Worm (Caenorhabditis elegans): Measurements from ENCODE around the gene twk-36.

The twk-36 gene

ce11 chrV:17746959-17747358, at the start of gene twk-36:
Gene twk-36 (minus strand): TSS chrV:17747059.
- TF ChIP-seq nhr-11 (tag; optimal IDR thresholded peaks at IDR 0.05) (no peak), sea-2 (GFP tag; optimal IDR thresholded peaks at IDR 0.05) (no peak), ZK546.5 (tag; optimal IDR thresholded peaks at IDR 0.05) (no peak), nfya-1 (tag; optimal IDR thresholded peaks at IDR 0.05; ENCODE audit: insufficient read depth) (no peak), nhr-12 (tag; optimal IDR thresholded peaks at IDR 0.05) (no peak), aly-2 (tag; optimal IDR thresholded peaks at IDR 0.05) (no peak), nhr-76 (tag; optimal IDR thresholded peaks at IDR 0.05) (no peak), fkh-2 (tag; optimal IDR thresholded peaks at IDR 0.05) (no peak), nhr-28 (tag; optimal IDR thresholded peaks at IDR 0.05) (no peak)

DNA sequence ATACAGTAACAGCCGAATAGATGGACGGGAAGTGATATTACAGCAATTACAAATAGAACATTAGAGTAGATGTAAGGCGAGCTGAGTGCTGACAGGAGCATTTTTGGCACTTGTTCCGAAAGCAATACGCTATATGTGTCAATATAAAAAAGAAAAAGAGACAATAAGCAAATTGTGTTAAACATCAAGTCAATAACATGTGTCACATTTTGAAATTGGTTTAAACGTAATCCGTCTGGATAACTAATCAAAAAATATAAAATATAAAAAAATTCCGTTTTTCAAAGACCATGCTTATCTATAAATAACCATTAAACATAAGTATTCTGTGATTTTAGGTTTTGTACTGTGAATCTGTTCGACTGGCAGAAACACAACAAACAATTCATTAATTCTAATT, 48.8 kb upstream of the twk-36 start, which contains the start of gene srh-288:
Gene srh-288, minus strand, starts transcription at position 101 of the 400 bp plus-strand sequence.
- TF ChIP-seq lsy-12 (tag; optimal IDR thresholded peaks at IDR 0.05) = no peak
- no peak for TF ChIP-seq mdl-1 (tag; optimal IDR thresholded peaks at IDR 0.05)
- TF ChIP-seq ceh-82 (tag; optimal IDR thresholded peaks at IDR 0.05) = no peak
- no peak for TF ChIP-seq nhr-11 (tag; optimal IDR thresholded peaks at IDR 0.05)
- no peak for TF ChIP-seq eor-1 (tag; optimal IDR thresholded peaks at IDR 0.05)
- TF ChIP-seq ceh-9 (tag; optimal IDR thresholded peaks at IDR 0.05) = no peak
- no peak for TF ChIP-seq R02D3.7 (tag; optimal IDR thresholded peaks at IDR 0.05)
- no peak for TF ChIP-seq tbx-2 (tag; optimal IDR thresholded peaks at IDR 0.05)
- TF ChIP-seq pha-4 (tag; optimal IDR thresholded peaks at IDR 0.05) = no peak

- TF ChIP-seq sea-2 (GFP tag; optimal IDR thresholded peaks at IDR 0.05) (no peak), skn-1 (tag; optimal IDR thresholded peaks at IDR 0.05) (no peak)
Measured at ce11 chrV:17793986-17794385, 47.1 kb upstream of the twk-36 start, which contains the start of gene srh-289. Gene srh-289 (minus strand): TSS chrV:17794086.

ce11 chrV:17790191-17790590, 43.3 kb upstream of the twk-36 start, which contains the start of gene srh-290:
Gene srh-290 (plus strand): TSS chrV:17790491.
- TF ChIP-seq mml-1 (tag; optimal IDR thresholded peaks at IDR 0.05) = no peak
- no peak for TF ChIP-seq ceh-82 (tag; optimal IDR thresholded peaks at IDR 0.05)
- no peak for TF ChIP-seq ztf-4 (tag; optimal IDR thresholded peaks at IDR 0.05)
- no peak for TF ChIP-seq nhr-77 (tag; optimal IDR thresholded peaks at IDR 0.05)
- TF ChIP-seq nhr-11 (tag; optimal IDR thresholded peaks at IDR 0.05) = no peak
- no peak for TF ChIP-seq elt-2 (tag; optimal IDR thresholded peaks at IDR 0.05)
- TF ChIP-seq pha-4 (tag; optimal IDR thresholded peaks at IDR 0.05) = no peak
- no peak for TF ChIP-seq nhr-12 (tag; optimal IDR thresholded peaks at IDR 0.05)
- TF ChIP-seq R02D3.7 (tag; optimal IDR thresholded peaks at IDR 0.05) = no peak
- no peak for TF ChIP-seq aly-2 (tag; optimal IDR thresholded peaks at IDR 0.05)
- no peak for TF ChIP-seq nfya-1 (tag; optimal IDR thresholded peaks at IDR 0.05; ENCODE audit: insufficient read depth)
- no peak for TF ChIP-seq lin-15B (tag; optimal IDR thresholded peaks at IDR 0.05)
- TF ChIP-seq ceh-28 (tag; optimal IDR thresholded peaks at IDR 0.05) = no peak
- no peak for TF ChIP-seq hmg-11 (tag; optimal IDR thresholded peaks at IDR 0.05)
- TF ChIP-seq eor-1 (tag; optimal IDR thresholded peaks at IDR 0.05) = no peak
- TF ChIP-seq jun-1 (tag; optimal IDR thresholded peaks at IDR 0.05) = no peak
- no peak for TF ChIP-seq nhr-23 (tag; optimal IDR thresholded peaks at IDR 0.05)
- no peak for TF ChIP-seq mdl-1 (tag; optimal IDR thresholded peaks at IDR 0.05)

DNA sequence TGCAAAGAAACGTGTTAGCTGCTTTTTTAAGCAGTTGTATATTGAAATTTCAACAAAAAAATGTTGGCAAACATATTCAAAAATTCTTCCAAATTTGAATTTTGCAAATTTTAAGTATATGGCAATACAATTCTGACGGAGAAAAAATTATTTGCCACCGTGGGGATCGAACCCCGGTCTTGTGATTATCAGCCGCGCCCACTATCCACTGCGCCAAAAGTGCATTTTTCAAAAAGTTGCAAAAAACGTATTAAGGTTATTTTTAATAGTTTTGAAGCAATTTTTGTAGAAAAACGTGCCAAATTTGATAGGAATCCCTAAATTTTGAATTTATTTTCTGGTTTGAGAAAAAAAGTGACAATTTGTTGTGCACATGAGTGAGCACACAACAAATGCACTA, 37.5 kb upstream of the twk-36 start:
- TF ChIP-seq nhr-43 (tag; optimal IDR thresholded peaks at IDR 0.05; ENCODE audit: poor library complexity, severe bottlenecking) = no peak
- no peak for TF ChIP-seq hmg-11 (tag; optimal IDR thresholded peaks at IDR 0.05)
- TF ChIP-seq nhr-237 (tag; optimal IDR thresholded peaks at IDR 0.05) = no peak
- no peak for TF ChIP-seq nhr-77 (tag; optimal IDR thresholded peaks at IDR 0.05)
- TF ChIP-seq fos-1 (tag; optimal IDR thresholded peaks at IDR 0.05) = no peak
- TF ChIP-seq nhr-25 (tag; optimal IDR thresholded peaks at IDR 0.05) = no peak
- TF ChIP-seq daf-12 (tag; optimal IDR thresholded peaks at IDR 0.05) = no peak
- no peak for TF ChIP-seq unc-62 (GFP tag; optimal IDR thresholded peaks at IDR 0.05)
- TF ChIP-seq elt-3 (tag; optimal IDR thresholded peaks at IDR 0.05) = no peak
- TF ChIP-seq R02D3.7 (tag; optimal IDR thresholded peaks at IDR 0.05) = no peak
- TF ChIP-seq lin-39 (tag; optimal IDR thresholded peaks at IDR 0.05) = no peak
- no peak for TF ChIP-seq ZK546.5 (tag; optimal IDR thresholded peaks at IDR 0.05)
- no peak for TF ChIP-seq elt-2 (tag; optimal IDR thresholded peaks at IDR 0.05)
- no peak for TF ChIP-seq zag-1 (tag; optimal IDR thresholded peaks at IDR 0.05)
- TF ChIP-seq lin-15B (tag; optimal IDR thresholded peaks at IDR 0.05) = no peak
- TF ChIP-seq nhr-23 (tag; optimal IDR thresholded peaks at IDR 0.05) = no peak
- no peak for TF ChIP-seq lsy-12 (tag; optimal IDR thresholded peaks at IDR 0.05)
- no peak for TF ChIP-seq ceh-82 (tag; optimal IDR thresholded peaks at IDR 0.05)

Data from whole organism, L3 larva.